Worm (Caenorhabditis elegans) whole organism, young adult: ENCODE measurements around the gene T16G1.5.
A peak's percentile ranks its signal among the peaks of the same experiment; 100 is the strongest.

Experiments
- B0019.2 ChIP-seq: fragments of 200-800 bp; sonication (Bioruptor generic); conservative IDR thresholded peaks from 2 replicates; pipeline ENCODE4 v1.3.6; 2022; ENCODE audit warnings: missing genetic modification reagents, missing genetic modification characterization, missing compliant biosample characterization
- C17E4.6 ChIP-seq: fragments of 200-800 bp; sonication (Bioruptor generic); IDR thresholded peaks from 2 replicates; pipeline ENCODE4 v1.3.6; 2022; ENCODE audit warnings: missing genetic modification reagents, missing genetic modification characterization, missing compliant biosample characterization
- F10E7.11 ChIP-seq: sonication (generic microtip); optimal IDR thresholded peaks from 2 replicates; lab custom pipeline; 2017; ENCODE audit warnings: mild to moderate bottlenecking, missing genetic modification characterization, moderate library complexity, missing compliant biosample characterization
- T26A5.8 ChIP-seq: sonication (generic microtip); optimal IDR thresholded peaks from 2 replicates; lab custom pipeline; 2016; ENCODE audit warnings: missing genetic modification characterization, missing compliant biosample characterization
- athp-1 ChIP-seq: sonication (generic microtip); optimal IDR thresholded peaks from 2 replicates; lab custom pipeline; 2017; ENCODE audit warnings: mild to moderate bottlenecking, missing genetic modification characterization, missing compliant biosample characterization
- attf-3 ChIP-seq: fragments of 200-800 bp; sonication (Bioruptor generic); conservative IDR thresholded peaks from 2 replicates; pipeline ENCODE4 v1.3.6; 2022; ENCODE audit warnings: missing genetic modification reagents, missing genetic modification characterization, missing compliant biosample characterization
- attf-5 ChIP-seq: fragments of 200-800 bp; sonication (Bioruptor generic); optimal IDR thresholded peaks from 2 replicates; lab custom pipeline; 2018; ENCODE audit warnings: mild to moderate bottlenecking, missing genetic modification characterization, missing compliant biosample characterization
- bed-2 ChIP-seq: fragments of 200-800 bp; sonication (Bioruptor generic); IDR thresholded peaks from 2 replicates; pipeline ENCODE4 v1.3.6; 2022; ENCODE audit warnings: missing genetic modification reagents, missing genetic modification characterization, missing compliant biosample characterization
- dox-1 ChIP-seq: fragments of 200-800 bp; sonication (Bioruptor generic); IDR thresholded peaks from 2 replicates; pipeline ENCODE4 v1.3.6; 2022; ENCODE audit warnings: missing genetic modification reagents, missing genetic modification characterization, missing compliant biosample characterization
- efl-1 ChIP-seq: fragments of 150-350 bp; optimal IDR thresholded peaks from 2 replicates; lab custom pipeline; 2014; ENCODE audit warnings: missing biosample characterization, missing genetic modification reagents, missing genetic modification characterization
- ets-4 ChIP-seq: fragments of 200-800 bp; sonication (Bioruptor generic); optimal IDR thresholded peaks from 2 replicates; lab custom pipeline; 2018; ENCODE audit warnings: mild to moderate bottlenecking, missing genetic modification characterization, missing compliant biosample characterization
- gei-17 ChIP-seq: fragments of 200-800 bp; sonication (Bioruptor generic); optimal IDR thresholded peaks from 2 replicates; lab custom pipeline; 2018; ENCODE audit warnings: mild to moderate bottlenecking, missing genetic modification characterization, missing compliant biosample characterization
- hlh-12 ChIP-seq: sonication (generic microtip); optimal IDR thresholded peaks from 2 replicates; lab custom pipeline; 2016; ENCODE audit warnings: missing genetic modification characterization, missing compliant biosample characterization
- hmg-1.2 ChIP-seq: fragments of 200-800 bp; sonication (Bioruptor generic); IDR thresholded peaks from 2 replicates; pipeline ENCODE4 v1.3.6; 2022; ENCODE audit warnings: missing genetic modification reagents, missing genetic modification characterization, missing compliant biosample characterization
- let-607 ChIP-seq, 2 experiments: fragments of 200-800 bp in 1 of 2; sonication (Bioruptor generic) in 1 of 2; sonication (generic microtip) in 1 of 2; optimal IDR thresholded peaks; 2 replicates each; lab custom pipeline; 2016 to 2018; ENCODE audit warnings: mild to moderate bottlenecking in 2 of 2, missing compliant biosample characterization in 2 of 2, missing genetic modification characterization in 2 of 2, moderate library complexity in 2 of 2, missing genotype in 1 of 2
- lin-40 ChIP-seq: sonication (generic microtip); optimal IDR thresholded peaks from 2 replicates; lab custom pipeline; 2016; ENCODE audit warnings: missing genetic modification characterization, mild to moderate bottlenecking, missing compliant biosample characterization, missing genotype, missing genetic modification reagents
- lin-54 ChIP-seq: fragments of 200-800 bp; sonication (Bioruptor generic); optimal IDR thresholded peaks from 2 replicates; lab custom pipeline; 2018; ENCODE audit warnings: mild to moderate bottlenecking, missing genetic modification characterization, missing compliant biosample characterization
- madf-6 ChIP-seq: fragments of 200-800 bp; sonication (Bioruptor generic); IDR thresholded peaks from 2 replicates; pipeline ENCODE4 v1.3.6; 2022; ENCODE audit warnings: missing genetic modification reagents, missing genetic modification characterization, missing compliant biosample characterization
- mcd-1 ChIP-seq: fragments of 200-800 bp; sonication (Bioruptor generic); IDR thresholded peaks from 2 replicates; pipeline ENCODE4 v1.3.6; 2022; ENCODE audit warnings: missing genetic modification reagents, missing genetic modification characterization, missing compliant biosample characterization
- nfya-1 ChIP-seq: sonication (generic microtip); optimal IDR thresholded peaks from 2 replicates; lab custom pipeline; 2017; ENCODE audit warnings: antibody characterized with exemption, missing compliant biosample characterization, missing genetic modification characterization, borderline replicate concordance; ENCODE audit not compliant: insufficient read depth
- nfyb-1 ChIP-seq: fragments of 200-800 bp; sonication (Bioruptor generic); IDR thresholded peaks from 2 replicates; pipeline ENCODE4 v1.3.6; 2022; ENCODE audit warnings: missing genetic modification reagents, missing genetic modification characterization, missing compliant biosample characterization
- nhr-80 ChIP-seq: sonication (generic microtip); optimal IDR thresholded peaks from 2 replicates; lab custom pipeline; 2016; ENCODE audit warnings: missing genetic modification characterization, missing compliant biosample characterization
- snpc-1.1 ChIP-seq: sonication (generic microtip); optimal IDR thresholded peaks from 2 replicates; lab custom pipeline; 2017; ENCODE audit warnings: missing genetic modification characterization, mild to moderate bottlenecking, missing compliant biosample characterization, antibody characterized with exemption, moderate library complexity, missing genotype, missing genetic modification reagents; ENCODE audit not compliant: insufficient read depth
- snpc-4 ChIP-seq, 5 experiments: fragments of 150-350 bp in 1 of 5; sonication (generic microtip) in 4 of 5; optimal IDR thresholded peaks; 2 replicates each; lab custom pipeline; 2014 to 2018; ENCODE audit warnings: missing genetic modification characterization in 5 of 5, missing biosample characterization in 3 of 5, antibody characterized with exemption in 2 of 5, mild to moderate bottlenecking in 2 of 5, missing compliant biosample characterization in 2 of 5, missing genotype in 2 of 5, moderate library complexity in 2 of 5, missing genetic modification reagents in 1 of 5
- tlf-1 ChIP-seq: fragments of 200-800 bp; sonication (Bioruptor generic); optimal IDR thresholded peaks from 2 replicates; lab custom pipeline; 2018; ENCODE audit warnings: mild to moderate bottlenecking, missing genetic modification characterization, missing compliant biosample characterization
- unc-62 ChIP-seq: fragments of 150-350 bp; optimal IDR thresholded peaks from 2 replicates; lab custom pipeline; 2014; ENCODE audit warnings: missing biosample characterization, missing genetic modification reagents, missing genetic modification characterization

The T16G1.5 gene

DNA sequence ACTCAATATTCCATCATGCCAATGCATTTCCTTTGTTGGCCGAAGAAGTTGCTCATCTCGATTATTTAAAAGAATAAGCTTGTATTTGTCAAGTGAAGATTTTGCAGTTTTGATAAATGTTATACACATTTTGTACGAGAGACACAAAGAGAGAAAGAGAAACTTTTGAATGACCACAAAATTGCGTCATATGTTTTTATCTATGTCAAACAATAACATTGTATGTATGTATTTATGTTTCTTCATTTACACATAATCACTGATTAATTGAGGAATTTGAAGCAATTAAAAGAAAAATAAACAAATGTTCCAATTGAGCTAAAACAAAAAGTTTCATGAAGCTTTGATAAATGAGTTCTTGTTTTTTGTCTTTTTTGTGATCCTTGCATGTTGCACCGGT, 23.8 kb upstream of the T16G1.5 start, which contains the start of gene hrg-9:
Gene hrg-9 (minus strand): TSS at position 152 of the 400 bp plus-strand sequence.
- no peak for TF ChIP-seq mcd-1 (GFP tag; lab: Robert Waterston, UW)
- TF ChIP-seq bed-2 (GFP tag; lab: Robert Waterston, UW): no peak
- no peak for TF ChIP-seq B0019.2 (GFP tag; lab: Robert Waterston, UW)
- no peak for TF ChIP-seq ets-4
- no peak for TF ChIP-seq gei-17 (GFP tag; lab: Kevin White, UChicago)
- TF ChIP-seq, all 124 proteins: peak for 0

DNA sequence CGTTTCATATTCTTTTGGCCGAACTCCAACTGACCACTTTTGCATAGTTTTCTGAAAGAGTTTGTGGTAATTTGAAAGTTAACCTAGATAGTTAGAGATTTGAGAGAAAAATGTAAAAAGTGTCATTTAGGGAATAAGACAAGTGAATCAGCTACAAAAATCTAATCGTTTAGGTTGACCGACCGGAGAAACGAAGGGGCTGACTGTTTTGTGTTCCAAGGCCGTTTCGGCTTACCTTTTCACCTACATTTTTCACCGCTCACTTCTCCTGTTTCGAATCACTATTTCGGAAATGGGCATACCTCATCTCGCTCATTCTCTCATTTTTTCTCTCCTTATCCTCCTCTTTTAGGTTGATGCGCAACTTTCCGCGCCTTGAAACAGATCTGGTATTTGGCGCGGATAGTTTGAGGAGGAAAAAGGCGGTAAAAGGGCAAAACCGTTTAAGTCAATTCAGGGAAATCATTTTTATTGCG, 21.8 kb upstream of the T16G1.5 start, which contains the start of gene mpst-7:
Gene mpst-7 (minus strand): TSS at position 51 of the 476 bp plus-strand sequence.
- TF ChIP-seq efl-1 (GFP tag; lab: Kevin White, UChicago) (peak; percentile 57), madf-6 (GFP tag; lab: Robert Waterston, UW) (peak; percentile 36; the same call in 1 of the 2 replicates), T26A5.8 (tag; lab: Kevin White, UChicago) (no peak)

DNA sequence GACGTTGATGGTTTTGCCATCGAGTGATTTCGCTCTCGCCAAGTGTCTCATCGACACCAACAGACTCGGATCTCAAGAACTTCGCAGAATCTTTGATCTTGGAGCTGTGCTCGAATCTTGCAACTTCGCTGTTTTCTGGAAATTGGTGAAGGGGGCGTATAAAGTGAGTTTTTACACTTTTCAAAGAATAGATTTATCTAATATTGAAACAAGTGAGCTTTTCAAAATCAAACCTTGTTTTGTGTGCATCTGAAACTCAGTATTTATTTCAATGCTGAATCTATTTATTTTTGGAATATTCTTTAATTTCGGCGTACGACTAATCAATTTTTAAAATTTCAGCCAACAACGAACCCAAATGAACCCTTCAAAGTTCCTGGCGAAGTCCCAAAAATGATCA, 14.9 kb upstream of the T16G1.5 start:
- no peak for TF ChIP-seq lin-40 (tag; lab: Kevin White, UChicago)

DNA sequence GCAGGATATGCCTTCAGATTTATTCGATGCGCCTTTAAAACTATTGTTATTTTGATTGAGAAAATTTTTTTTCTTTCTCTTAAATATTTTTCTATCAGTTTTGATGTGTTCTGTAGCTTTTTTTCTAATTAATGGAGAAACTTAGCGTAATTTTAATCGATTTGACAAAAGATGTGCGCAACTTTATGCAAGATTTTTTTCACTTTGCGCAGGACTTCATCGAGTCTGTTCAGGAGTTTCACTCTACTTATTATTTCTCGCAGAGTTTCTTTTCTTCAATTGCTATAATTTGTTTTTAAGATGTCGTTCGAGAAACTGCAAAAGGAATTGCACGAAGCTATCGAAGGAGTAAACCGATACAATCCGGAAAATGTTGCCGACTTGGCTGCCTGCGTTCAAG, 14.3 kb upstream of the T16G1.5 start, which contains the start of gene eif-3.K:
Gene eif-3.K (plus strand): TSS at position 301 of the 400 bp plus-strand sequence.
- TF ChIP-seq athp-1 (tag; lab: Kevin White, UChicago): no peak
- no peak for TF ChIP-seq unc-62 (GFP tag; lab: Kevin White, UChicago)
- no peak for TF ChIP-seq hlh-12

DNA sequence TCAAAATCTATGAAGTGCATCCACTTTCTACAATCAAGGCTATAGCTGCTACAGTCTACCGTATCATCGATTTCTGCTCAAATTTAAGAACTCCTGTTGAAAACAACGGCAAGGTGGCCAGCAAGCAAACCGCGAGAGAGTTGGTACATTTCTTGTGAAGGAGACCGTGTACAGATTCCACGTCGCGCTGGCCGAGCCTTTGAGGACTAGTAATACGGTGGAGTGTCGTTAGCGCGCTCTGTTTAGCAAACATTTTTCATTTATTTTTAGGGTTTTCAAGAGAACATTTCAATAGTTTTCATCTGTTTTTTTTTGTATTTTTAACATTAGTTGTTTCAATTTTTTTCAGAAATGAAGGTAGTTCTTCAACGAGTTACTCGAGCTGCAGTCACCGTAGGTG, 12.9 kb upstream of the T16G1.5 start, which contains the start of gene pqn-68:
Gene pqn-68 (plus strand): TSS at position 350 of the 400 bp plus-strand sequence.
- TF ChIP-seq attf-3 (peak; percentile 91), mcd-1 (GFP tag; lab: Robert Waterston, UW) (0 out of 2 replicates have a peak, but pooled peaks have one; percentile 24), lin-54 (no peak), let-607 (tag; optimal IDR thresholded peaks at IDR 0.05; lab: Kevin White, UChicago) (peak; percentile 61 to 62), nfyb-1 (0 out of 2 replicates have a peak, but pooled peaks have one; percentile 22), nfya-1 (tag; lab: Kevin White, UChicago) (no peak), tlf-1 (GFP tag; lab: Kevin White, UChicago) (no peak)

DNA sequence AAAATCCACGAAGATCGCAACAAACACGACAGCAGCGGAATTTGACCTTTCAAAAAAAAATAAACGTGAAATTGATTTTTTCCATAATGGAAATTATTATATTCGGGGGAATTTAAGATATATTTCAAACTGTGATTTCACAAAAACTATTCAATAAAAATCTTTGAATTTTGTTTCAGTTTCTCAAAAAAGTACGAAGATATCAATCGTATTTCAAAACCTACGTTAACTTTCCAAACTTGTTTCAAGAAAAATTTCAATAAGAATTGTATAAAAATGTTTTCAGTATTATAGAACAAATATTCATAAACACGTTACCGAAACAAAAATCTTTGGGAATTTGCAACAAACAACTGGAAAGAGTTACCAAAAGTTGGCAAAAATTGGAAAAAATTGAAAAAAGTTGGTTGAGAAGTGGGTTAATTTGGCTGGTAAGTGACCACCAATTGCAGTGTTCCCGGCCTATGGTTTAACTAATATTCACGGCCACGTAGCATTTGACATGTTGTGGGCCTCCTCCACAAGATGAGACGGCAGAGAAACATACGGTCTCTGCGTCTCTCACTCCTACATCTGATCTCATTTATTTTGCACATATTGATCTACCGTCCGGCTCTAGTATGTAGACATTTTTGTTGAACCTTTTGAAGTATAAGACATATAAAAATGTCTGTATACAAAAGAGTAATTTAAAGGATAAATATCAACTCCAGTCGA, 11.6 kb upstream of the T16G1.5 start, which contains the start of the genes T16G1.9 and T16G1.18:
Gene T16G1.9 (minus strand): TSS at position 51 of the 717 bp plus-strand sequence.
Gene T16G1.18 (plus strand): TSS at position 493 of the 717 bp plus-strand sequence.
- peak; percentile 19 for TF ChIP-seq efl-1 (GFP tag; lab: Kevin White, UChicago)
- peak; percentile 86 to 92 for TF ChIP-seq let-607 (tag; optimal IDR thresholded peaks at IDR 0.05; lab: Kevin White, UChicago)
- TF ChIP-seq snpc-4 (GFP tag; optimal IDR thresholded peaks at IDR 0.05; lab: Kevin White, UChicago): no peak
- TF ChIP-seq snpc-4 (tag; optimal IDR thresholded peaks at IDR 0.05; lab: Kevin White, UChicago): peak in 1 of 4 experiments; percentile 33
- peak; percentile 35; the same call in 1 of the 2 replicates for TF ChIP-seq mcd-1 (GFP tag; lab: Robert Waterston, UW)
- peak; percentile 51 for TF ChIP-seq nhr-80 (tag; lab: Kevin White, UChicago)
- TF ChIP-seq attf-3: peak; percentile 81
- TF ChIP-seq F10E7.11 (tag; lab: Kevin White, UChicago): no peak
- TF ChIP-seq C17E4.6 (GFP tag; lab: Robert Waterston, UW): no peak
- TF ChIP-seq hmg-1.2 (GFP tag; lab: Robert Waterston, UW): peak; percentile 81; the same call in 1 of the 2 replicates
- TF ChIP-seq snpc-1.1 (tag; lab: Kevin White, UChicago): no peak
- TF ChIP-seq attf-5 (GFP tag; lab: Kevin White, UChicago): peak; percentile 68
- TF ChIP-seq dox-1 (GFP tag; lab: Robert Waterston, UW): peak; percentile 37; the same call in 1 of the 2 replicates
